Worm (Caenorhabditis elegans) whole organism, young adult: ENCODE results near the gene gst-18.
A peak's percentile ranks its signal among the peaks of the same experiment; 100 is the strongest.

Source experiments
- B0336.3 ChIP-seq: fragments of 200-800 bp; sonication (Bioruptor generic); IDR thresholded peaks from 2 replicates; pipeline ENCODE4 v1.3.6; 2022; ENCODE audit warnings: missing genetic modification characterization, missing compliant biosample characterization
- C06A6.2 ChIP-seq: fragments of 200-800 bp; sonication (Bioruptor generic); conservative IDR thresholded peaks from 2 replicates; pipeline ENCODE4 v1.3.6; 2022; ENCODE audit warnings: missing genetic modification characterization, missing compliant biosample characterization
- D2030.7 ChIP-seq: fragments of 200-800 bp; sonication (Bioruptor generic); IDR thresholded peaks from 2 replicates; pipeline ENCODE4 v1.3.6; 2022; ENCODE audit warnings: missing genetic modification reagents, missing genetic modification characterization, missing compliant biosample characterization
- F22D6.2 ChIP-seq: sonication (generic microtip); optimal IDR thresholded peaks from 2 replicates; lab custom pipeline; 2016; ENCODE audit warnings: mild to moderate bottlenecking, missing genetic modification characterization, missing compliant biosample characterization
- F33H1.4 ChIP-seq: fragments of 200-800 bp; sonication (Bioruptor generic); IDR thresholded peaks from 2 replicates; pipeline ENCODE4 v1.3.6; 2022; ENCODE audit warnings: missing genetic modification reagents, missing genetic modification characterization, missing compliant biosample characterization
- F55B11.4 ChIP-seq: sonication (generic microtip); optimal IDR thresholded peaks from 2 replicates; lab custom pipeline; 2016; ENCODE audit warnings: missing compliant biosample characterization, missing genetic modification characterization, borderline replicate concordance; ENCODE audit not compliant: insufficient read depth
- K12H6.12 ChIP-seq: fragments of 200-800 bp; sonication (Bioruptor generic); optimal IDR thresholded peaks from 2 replicates; lab custom pipeline; 2018; ENCODE audit warnings: mild to moderate bottlenecking, missing genetic modification characterization, missing compliant biosample characterization
- T07F8.4 ChIP-seq: sonication (generic microtip); optimal IDR thresholded peaks from 2 replicates; lab custom pipeline; 2016; ENCODE audit warnings: mild to moderate bottlenecking, missing genetic modification characterization, moderate library complexity, missing compliant biosample characterization
- Y79H2A.3 ChIP-seq: fragments of 200-800 bp; sonication (Bioruptor generic); conservative IDR thresholded peaks from 2 replicates; pipeline ENCODE4 v1.3.6; 2022; ENCODE audit warnings: missing genetic modification reagents, missing genetic modification characterization, missing compliant biosample characterization
- Y95B8A.8 ChIP-seq: fragments of 200-800 bp; sonication (Bioruptor generic); IDR thresholded peaks from 2 replicates; pipeline ENCODE4 v1.3.6; 2022; ENCODE audit warnings: missing genetic modification reagents, missing genetic modification characterization, missing compliant biosample characterization
- ZK185.1 ChIP-seq: sonication (generic microtip); optimal IDR thresholded peaks from 2 replicates; lab custom pipeline; 2016; ENCODE audit warnings: mild to moderate bottlenecking, missing genetic modification characterization, missing compliant biosample characterization; ENCODE audit not compliant: poor library complexity, severe bottlenecking
- aptf-3 ChIP-seq: fragments of 200-800 bp; sonication (Bioruptor generic); IDR thresholded peaks from 2 replicates; pipeline ENCODE4 v1.3.6; 2022; ENCODE audit warnings: missing genetic modification characterization, missing compliant biosample characterization
- attf-3 ChIP-seq: fragments of 200-800 bp; sonication (Bioruptor generic); conservative IDR thresholded peaks from 2 replicates; pipeline ENCODE4 v1.3.6; 2022; ENCODE audit warnings: missing genetic modification reagents, missing genetic modification characterization, missing compliant biosample characterization
- attf-6 ChIP-seq: fragments of 200-800 bp; sonication (Bioruptor generic); IDR thresholded peaks from 2 replicates; pipeline ENCODE4 v1.3.6; 2022; ENCODE audit warnings: missing genetic modification reagents, missing genetic modification characterization, missing compliant biosample characterization
- cebp-1 ChIP-seq, 2 experiments: fragments of 200-800 bp in 1 of 2; sonication (Bioruptor generic) in 1 of 2; sonication (generic microtip) in 1 of 2; IDR thresholded peaks in 1 of 2; optimal IDR thresholded peaks in 1 of 2; 2 replicates each; pipeline versions ENCODE4 v1.3.6 to Lab custom; 2017 to 2022; ENCODE audit warnings: missing compliant biosample characterization in 2 of 2, missing genetic modification characterization in 2 of 2, mild to moderate bottlenecking in 1 of 2, missing genetic modification reagents in 1 of 2, moderate library complexity in 1 of 2
- cebp-2 ChIP-seq: fragments of 200-800 bp; sonication (Bioruptor generic); IDR thresholded peaks from 2 replicates; pipeline ENCODE4 v1.3.6; 2022; ENCODE audit warnings: missing genetic modification characterization, missing compliant biosample characterization
- chd-7 ChIP-seq: sonication (generic microtip); optimal IDR thresholded peaks from 2 replicates; lab custom pipeline; 2016; ENCODE audit warnings: mild to moderate bottlenecking, missing genetic modification characterization, moderate library complexity, missing compliant biosample characterization
- dpff-1 ChIP-seq: sonication (generic microtip); optimal IDR thresholded peaks from 2 replicates; lab custom pipeline; 2017; ENCODE audit warnings: mild to moderate bottlenecking, missing genetic modification characterization, missing compliant biosample characterization
- egl-18 ChIP-seq: fragments of 200-800 bp; sonication (Bioruptor generic); IDR thresholded peaks from 2 replicates; pipeline ENCODE4 v1.3.6; 2022; ENCODE audit warnings: missing genetic modification reagents, missing genetic modification characterization, missing compliant biosample characterization
- egl-44 ChIP-seq: fragments of 200-800 bp; sonication (Bioruptor generic); IDR thresholded peaks from 2 replicates; pipeline ENCODE4 v1.3.6; 2022; ENCODE audit warnings: missing genetic modification reagents, missing genetic modification characterization, missing compliant biosample characterization
- egrh-3 ChIP-seq: fragments of 200-800 bp; sonication (Bioruptor generic); IDR thresholded peaks from 2 replicates; pipeline ENCODE4 v1.3.6; 2022; ENCODE audit warnings: missing genetic modification reagents, missing genetic modification characterization, missing compliant biosample characterization
- fkh-3 ChIP-seq: sonication (generic microtip); optimal IDR thresholded peaks from 2 replicates; lab custom pipeline; 2016; ENCODE audit warnings: mild to moderate bottlenecking, missing genetic modification characterization, missing compliant biosample characterization
- hlh-12 ChIP-seq: sonication (generic microtip); optimal IDR thresholded peaks from 2 replicates; lab custom pipeline; 2016; ENCODE audit warnings: missing genetic modification characterization, missing compliant biosample characterization
- hmg-1.2 ChIP-seq: fragments of 200-800 bp; sonication (Bioruptor generic); IDR thresholded peaks from 2 replicates; pipeline ENCODE4 v1.3.6; 2022; ENCODE audit warnings: missing genetic modification reagents, missing genetic modification characterization, missing compliant biosample characterization
- lin-35 ChIP-seq, 3 experiments: fragments of 150-350 bp in 2 of 3; sonication (generic microtip) in 1 of 3; optimal IDR thresholded peaks; 2 replicates each; lab custom pipeline; 2014 to 2018; ENCODE audit warnings: missing biosample characterization in 3 of 3, missing genetic modification characterization in 3 of 3, missing genetic modification reagents in 3 of 3
- lin-40 ChIP-seq: sonication (generic microtip); optimal IDR thresholded peaks from 2 replicates; lab custom pipeline; 2016; ENCODE audit warnings: missing genetic modification characterization, mild to moderate bottlenecking, missing compliant biosample characterization, missing genotype, missing genetic modification reagents
- lin-54 ChIP-seq: fragments of 200-800 bp; sonication (Bioruptor generic); optimal IDR thresholded peaks from 2 replicates; lab custom pipeline; 2018; ENCODE audit warnings: mild to moderate bottlenecking, missing genetic modification characterization, missing compliant biosample characterization
- mes-4 ChIP-seq: sonication (generic microtip); optimal IDR thresholded peaks from 2 replicates; lab custom pipeline; 2016; ENCODE audit warnings: missing genotype, missing genetic modification characterization, missing compliant biosample characterization
- nfya-1 ChIP-seq: sonication (generic microtip); optimal IDR thresholded peaks from 2 replicates; lab custom pipeline; 2017; ENCODE audit warnings: antibody characterized with exemption, missing compliant biosample characterization, missing genetic modification characterization, borderline replicate concordance; ENCODE audit not compliant: insufficient read depth
- nhr-27 ChIP-seq: fragments of 200-800 bp; sonication (Bioruptor generic); optimal IDR thresholded peaks from 2 replicates; lab custom pipeline; 2018; ENCODE audit warnings: mild to moderate bottlenecking, missing genetic modification characterization, moderate library complexity, missing compliant biosample characterization
- nhr-80 ChIP-seq: sonication (generic microtip); optimal IDR thresholded peaks from 2 replicates; lab custom pipeline; 2016; ENCODE audit warnings: missing genetic modification characterization, missing compliant biosample characterization
- pbrm-1 ChIP-seq: fragments of 200-800 bp; sonication (Bioruptor generic); IDR thresholded peaks from 2 replicates; pipeline ENCODE4 v1.3.6; 2022; ENCODE audit warnings: missing genetic modification reagents, missing genetic modification characterization, missing compliant biosample characterization
- pha-4 ChIP-seq: fragments of 150-350 bp; sonication (generic microtip); optimal IDR thresholded peaks from 2 replicates; lab custom pipeline; 2014; ENCODE audit warnings: missing biosample characterization, missing genetic modification reagents, missing genetic modification characterization
- repo-1 ChIP-seq: sonication (generic microtip); optimal IDR thresholded peaks from 2 replicates; lab custom pipeline; 2017; ENCODE audit warnings: mild to moderate bottlenecking, missing genetic modification characterization, missing compliant biosample characterization
- sdz-38 ChIP-seq: sonication (generic microtip); optimal IDR thresholded peaks from 2 replicates; lab custom pipeline; 2016; ENCODE audit warnings: missing genotype, missing genetic modification characterization, missing compliant biosample characterization
- snpc-1.1 ChIP-seq: sonication (generic microtip); optimal IDR thresholded peaks from 2 replicates; lab custom pipeline; 2017; ENCODE audit warnings: missing genetic modification characterization, mild to moderate bottlenecking, missing compliant biosample characterization, antibody characterized with exemption, moderate library complexity, missing genotype, missing genetic modification reagents; ENCODE audit not compliant: insufficient read depth
- snpc-1.3 ChIP-seq: sonication (generic microtip); optimal IDR thresholded peaks from 2 replicates; lab custom pipeline; 2017; ENCODE audit warnings: missing genetic modification characterization, mild to moderate bottlenecking, missing compliant biosample characterization, antibody characterized with exemption, moderate library complexity, missing genotype, missing genetic modification reagents; ENCODE audit not compliant: insufficient read depth
- snpc-4 ChIP-seq, 5 experiments: fragments of 150-350 bp in 1 of 5; sonication (generic microtip) in 4 of 5; optimal IDR thresholded peaks; 2 replicates each; lab custom pipeline; 2014 to 2018; ENCODE audit warnings: missing genetic modification characterization in 5 of 5, missing biosample characterization in 3 of 5, antibody characterized with exemption in 2 of 5, mild to moderate bottlenecking in 2 of 5, missing compliant biosample characterization in 2 of 5, missing genotype in 2 of 5, moderate library complexity in 2 of 5, missing genetic modification reagents in 1 of 5
- somi-1 ChIP-seq: fragments of 200-800 bp; sonication (Bioruptor generic); optimal IDR thresholded peaks from 2 replicates; lab custom pipeline; 2018; ENCODE audit warnings: mild to moderate bottlenecking, missing genetic modification characterization, missing compliant biosample characterization
- zfh-2 ChIP-seq: fragments of 200-800 bp; sonication (Bioruptor generic); conservative IDR thresholded peaks from 2 replicates; pipeline ENCODE4 v1.3.6; 2022; ENCODE audit warnings: missing genetic modification reagents, missing genetic modification characterization, missing compliant biosample characterization
- ztf-26 ChIP-seq: sonication (generic microtip); optimal IDR thresholded peaks from 2 replicates; lab custom pipeline; 2017; ENCODE audit warnings: missing genetic modification characterization, missing compliant biosample characterization
- ztf-3 ChIP-seq: fragments of 200-800 bp; sonication (Bioruptor generic); optimal IDR thresholded peaks from 2 replicates; lab custom pipeline; 2018; ENCODE audit warnings: mild to moderate bottlenecking, missing genetic modification characterization, missing compliant biosample characterization

Gene gst-18

DNA sequence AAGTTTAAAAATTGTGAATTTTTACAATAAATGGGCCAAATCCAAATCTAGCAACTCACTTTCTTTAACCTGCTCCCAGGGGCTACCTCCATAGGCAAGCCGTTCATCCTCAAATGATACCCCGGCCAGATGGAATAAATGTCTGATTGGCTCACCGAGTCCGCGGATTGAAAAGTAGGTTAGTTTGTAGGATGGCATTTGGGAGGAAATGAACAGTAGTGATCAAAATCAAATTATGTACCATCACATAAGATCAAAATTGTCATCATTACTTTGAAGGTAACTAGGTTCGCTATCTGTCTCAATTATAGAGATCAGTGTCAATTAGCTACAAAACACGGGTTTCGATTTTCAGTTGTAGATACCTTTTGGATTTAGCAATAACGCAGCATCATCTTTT is at the start of gene gst-18, which contains the start of gene gst-17:
TSS of gene gst-18 (minus strand) at position 198 of the 400 bp plus-strand sequence.
TSS of gene gst-17 (minus strand) at position 101 of the 400 bp plus-strand sequence.
- TF ChIP-seq Y79H2A.3 (no peak), cebp-1 (GFP tag; IDR thresholded peaks at IDR 0.05; lab: Robert Waterston, UW) (no peak), cebp-1 (tag; optimal IDR thresholded peaks at IDR 0.05; lab: Kevin White, UChicago) (no peak), pbrm-1 (no peak), T07F8.4 (no peak), hmg-1.2 (GFP tag; lab: Robert Waterston, UW) (no peak), somi-1 (GFP tag; lab: Kevin White, UChicago) (no peak), egl-18 (GFP tag; lab: Robert Waterston, UW) (no peak), cebp-2 (GFP tag; lab: Robert Waterston, UW) (no peak), chd-7 (tag; lab: Kevin White, UChicago) (no peak), attf-3 (no peak), dpff-1 (tag; lab: Kevin White, UChicago) (no peak), repo-1 (tag; lab: Kevin White, UChicago) (no peak), egl-44 (GFP tag; lab: Robert Waterston, UW) (no peak), C06A6.2 (GFP tag; lab: Robert Waterston, UW) (no peak), snpc-1.1 (tag; lab: Kevin White, UChicago) (no peak), snpc-1.3 (no peak)

DNA sequence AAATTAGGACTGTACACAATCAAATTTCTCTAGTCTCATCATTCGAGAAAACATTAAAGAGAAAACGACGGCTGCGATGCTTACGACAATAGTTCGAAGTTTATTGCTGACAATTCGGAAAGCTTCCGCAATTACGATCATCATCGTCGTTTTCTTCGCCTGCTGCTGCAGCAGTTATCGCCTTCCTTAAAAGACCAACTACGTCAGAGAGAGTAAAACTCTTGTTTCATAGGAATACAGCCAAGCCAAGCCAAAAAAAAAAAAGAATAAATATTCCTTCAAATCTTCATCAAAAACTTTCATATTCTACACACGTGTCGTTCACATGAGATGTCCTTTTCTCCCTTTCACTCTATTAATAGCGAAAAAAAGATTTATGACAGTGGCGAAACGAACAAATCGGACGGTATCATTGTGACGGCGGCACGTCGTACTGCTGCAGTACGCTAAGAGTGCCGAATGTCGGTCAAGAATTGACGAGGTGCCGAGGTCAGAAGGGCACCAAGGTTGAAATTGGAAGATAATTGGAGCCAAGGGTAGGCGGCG is 49.2 kb upstream of the gst-18 start:
- TF ChIP-seq attf-3, result no peak
- no peak for TF ChIP-seq mes-4 (tag; lab: Kevin White, UChicago)
- TF ChIP-seq ztf-26 (tag; lab: Kevin White, UChicago), result peak; percentile 24
- peak; percentile 33 for TF ChIP-seq lin-40 (tag; lab: Kevin White, UChicago)
- TF ChIP-seq, all 124 proteins: peak for 2

DNA sequence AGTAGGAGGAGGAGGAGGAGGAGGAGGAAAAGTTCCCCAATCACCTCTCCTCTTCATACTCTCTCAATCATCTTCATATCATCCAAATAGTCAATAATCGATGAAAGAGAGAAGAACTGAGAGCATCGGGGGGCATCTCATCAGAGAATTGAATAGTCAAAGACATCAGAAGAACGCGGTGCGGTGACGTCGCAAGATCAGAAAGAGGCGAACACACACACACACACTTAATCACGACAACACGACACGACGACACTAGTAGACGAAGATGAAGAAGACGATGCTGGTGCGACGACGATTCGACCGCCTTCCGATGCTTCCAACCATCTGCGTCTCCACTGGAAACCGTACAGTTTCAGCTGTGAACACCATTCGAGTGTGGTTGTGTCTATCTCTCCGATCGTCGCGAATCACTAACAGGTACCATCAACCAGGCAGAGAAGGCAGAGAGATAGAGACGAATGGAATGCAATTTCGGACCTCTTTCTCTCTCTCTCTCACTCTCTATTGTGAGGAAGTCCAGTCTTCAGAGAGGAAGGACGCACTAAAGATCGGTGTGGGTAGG is 48.0 kb upstream of the gst-18 start:
- TF ChIP-seq aptf-3 (GFP tag; lab: Robert Waterston, UW) (no peak), attf-6 (GFP tag; lab: Robert Waterston, UW) (no peak), nhr-80 (tag; lab: Kevin White, UChicago) (no peak), snpc-1.1 (tag; lab: Kevin White, UChicago) (no peak), D2030.7 (GFP tag; lab: Robert Waterston, UW) (no peak), pha-4 (tag; lab: Kevin White, UChicago) (no peak), snpc-4 (GFP tag; optimal IDR thresholded peaks at IDR 0.05; lab: Kevin White, UChicago) (no peak), snpc-4 (tag; optimal IDR thresholded peaks at IDR 0.05; lab: Kevin White, UChicago) (no peak), sdz-38 (tag; lab: Kevin White, UChicago) (no peak), B0336.3 (GFP tag; lab: Robert Waterston, UW) (no peak), lin-35 (GFP tag; optimal IDR thresholded peaks at IDR 0.05; lab: Kevin White, UChicago) (no peak), hlh-12 (tag; lab: Kevin White, UChicago) (no peak), C06A6.2 (GFP tag; lab: Robert Waterston, UW) (0 out of 2 replicates have a peak, but pooled peaks have one; percentile 12), fkh-3 (no peak), attf-3 (no peak), ztf-3 (no peak), F55B11.4 (no peak), egrh-3 (GFP tag; lab: Robert Waterston, UW) (no peak), ZK185.1 (tag; lab: Kevin White, UChicago) (no peak), lin-54 (GFP tag; lab: Kevin White, UChicago) (no peak), K12H6.12 (no peak), nhr-27 (no peak), ztf-26 (tag; lab: Kevin White, UChicago) (peak; percentile 66), nfya-1 (tag; lab: Kevin White, UChicago) (no peak), zfh-2 (GFP tag; lab: Robert Waterston, UW) (peak; percentile 15; the same call in 1 of the 2 replicates), F33H1.4 (GFP tag; lab: Robert Waterston, UW) (no peak), Y95B8A.8 (GFP tag; lab: Robert Waterston, UW) (no peak), repo-1 (tag; lab: Kevin White, UChicago) (no peak), F22D6.2 (tag; lab: Kevin White, UChicago) (no peak), hmg-1.2 (GFP tag; lab: Robert Waterston, UW) (peak; percentile 22; the same call in 1 of the 2 replicates)
